Fruit fly (Drosophila melanogaster) whole organism, embryonic: ENCODE data around the gene CG5225.

ENCODE experiments used
- ATbp ChIP-seq: fragments of 200-800 bp; sonication (Bioruptor generic); optimal IDR thresholded peaks from 2 replicates; lab custom pipeline; 2017; ENCODE audit warnings: missing biosample characterization, mild to moderate bottlenecking, missing genetic modification characterization, missing genetic modification reagents
- CG10321 ChIP-seq: fragments of 200-800 bp; sonication (Bioruptor generic); IDR thresholded peaks from 2 replicates; pipeline ENCODE4 v1.3.6; 2022; ENCODE audit warnings: missing biosample characterization, missing genetic modification characterization
- CG10431 ChIP-seq: fragments of 200-800 bp; sonication (Bioruptor generic); optimal IDR thresholded peaks from 3 replicates; lab custom pipeline; 2018; ENCODE audit warnings: missing biosample characterization, mild to moderate bottlenecking, missing genetic modification characterization
- CG10565 ChIP-seq: fragments of 200-800 bp; sonication (Bioruptor generic); optimal IDR thresholded peaks from 3 replicates; lab custom pipeline; 2016; ENCODE audit warnings: missing biosample characterization, mild to moderate bottlenecking, missing genetic modification characterization
- CG11085 ChIP-seq: fragments of 200-800 bp; sonication (Bioruptor generic); IDR thresholded peaks from 2 replicates; pipeline ENCODE4 v1.3.6; 2022; ENCODE audit warnings: missing biosample characterization, missing genetic modification characterization
- CG11093 ChIP-seq: fragments of 200-800 bp; sonication (Bioruptor generic); IDR thresholded peaks from 3 replicates; pipeline ENCODE4 v1.3.6; 2022; ENCODE audit warnings: missing biosample characterization, missing genetic modification characterization
- CG14050 ChIP-seq: fragments of 200-800 bp; sonication (Bioruptor generic); IDR thresholded peaks from 3 replicates; pipeline ENCODE4 v1.3.6; 2022; ENCODE audit warnings: missing biosample characterization, missing genetic modification characterization
- CG14860 ChIP-seq: fragments of 200-800 bp; sonication (Bioruptor generic); IDR thresholded peaks from 3 replicates; pipeline ENCODE4 v1.3.6; 2022; ENCODE audit warnings: missing biosample characterization, missing genetic modification characterization; ENCODE audit not compliant: partially characterized antibody
- CG16779 ChIP-seq: fragments of 200-800 bp; sonication (Bioruptor generic); IDR thresholded peaks from 2 replicates; pipeline ENCODE4 v1.3.6; 2022; ENCODE audit warnings: missing biosample characterization, missing genetic modification characterization
- CG17385 ChIP-seq: fragments of 200-800 bp; sonication (Bioruptor generic); optimal IDR thresholded peaks from 3 replicates; lab custom pipeline; 2018; ENCODE audit warnings: missing biosample characterization, mild to moderate bottlenecking, missing genetic modification characterization
- CG18011 ChIP-seq: fragments of 200-800 bp; sonication (Bioruptor generic); optimal IDR thresholded peaks from 2 replicates; lab custom pipeline; 2017; ENCODE audit warnings: missing biosample characterization, missing genetic modification characterization, mild to moderate bottlenecking, moderate library complexity, missing genotype
- CG18764 ChIP-seq: fragments of 200-800 bp; sonication (Bioruptor generic); optimal IDR thresholded peaks from 3 replicates; lab custom pipeline; 2016; ENCODE audit warnings: missing biosample characterization, missing genetic modification characterization
- CG2199 ChIP-seq: fragments of 200-800 bp; sonication (Bioruptor generic); IDR thresholded peaks from 3 replicates; pipeline ENCODE4 v1.3.6; 2022; ENCODE audit warnings: missing biosample characterization, missing genetic modification characterization
- CG3065 ChIP-seq: fragments of 200-800 bp; sonication (Bioruptor generic); optimal IDR thresholded peaks from 2 replicates; lab custom pipeline; 2016; ENCODE audit warnings: missing biosample characterization, missing genetic modification characterization
- CG31365 ChIP-seq: fragments of 200-800 bp; sonication (Bioruptor generic); optimal IDR thresholded peaks from 2 replicates; lab custom pipeline; 2018; ENCODE audit warnings: missing biosample characterization, mild to moderate bottlenecking, missing genetic modification characterization
- CG3995 ChIP-seq: fragments of 200-800 bp; sonication (Bioruptor generic); optimal IDR thresholded peaks from 3 replicates; lab custom pipeline; 2016; ENCODE audit warnings: missing biosample characterization, missing genetic modification characterization
- CG4730 ChIP-seq: fragments of 200-800 bp; sonication (Bioruptor generic); IDR thresholded peaks from 2 replicates; pipeline ENCODE4 v1.3.6; 2022; ENCODE audit warnings: missing biosample characterization, missing genetic modification characterization
- CG6791 ChIP-seq: fragments of 200-800 bp; sonication (Bioruptor generic); IDR thresholded peaks from 3 replicates; pipeline ENCODE4 v1.3.6; 2022; ENCODE audit warnings: missing biosample characterization, missing genetic modification characterization; ENCODE audit not compliant: partially characterized antibody
- CG7839 ChIP-seq: fragments of 200-800 bp; sonication (Bioruptor generic); optimal IDR thresholded peaks from 3 replicates; lab custom pipeline; 2018; ENCODE audit warnings: missing biosample characterization, mild to moderate bottlenecking, missing genetic modification characterization, moderate library complexity
- CG7963 ChIP-seq: fragments of 200-800 bp; sonication (Bioruptor generic); IDR thresholded peaks from 3 replicates; pipeline ENCODE4 v1.3.6; 2022; ENCODE audit warnings: missing biosample characterization, missing genetic modification characterization; ENCODE audit not compliant: partially characterized antibody
- CG8388 ChIP-seq: fragments of 200-800 bp; sonication (Bioruptor generic); optimal IDR thresholded peaks from 2 replicates; lab custom pipeline; 2019; ENCODE audit warnings: missing biosample characterization, mild to moderate bottlenecking, missing genetic modification characterization, moderate library complexity
- Dek ChIP-seq: fragments of 200-800 bp; sonication (Bioruptor generic); optimal IDR thresholded peaks from 3 replicates; lab custom pipeline; 2019; ENCODE audit warnings: missing biosample characterization, mild to moderate bottlenecking, missing genetic modification characterization, moderate library complexity
- Ets65A ChIP-seq: fragments of 200-800 bp; sonication (Bioruptor generic); peaks from one replicate; lab custom pipeline; 2016; ENCODE audit warnings: missing biosample characterization, missing genetic modification characterization
- Ets97D ChIP-seq: fragments of 200-800 bp; sonication (Bioruptor generic); optimal IDR thresholded peaks from 3 replicates; lab custom pipeline; 2016; ENCODE audit warnings: missing biosample characterization, missing genetic modification characterization
- Fer2 ChIP-seq: fragments of 200-800 bp; sonication (Bioruptor generic); optimal IDR thresholded peaks from 2 replicates; lab custom pipeline; 2018; ENCODE audit warnings: missing biosample characterization, mild to moderate bottlenecking, missing genetic modification characterization, moderate library complexity
- Gsc ChIP-seq: fragments of 200-800 bp; sonication (Bioruptor generic); IDR thresholded peaks from 2 replicates; pipeline ENCODE4 v1.3.6; 2022; ENCODE audit warnings: missing biosample characterization, missing genetic modification characterization
- Kr ChIP-seq: fragments of 200-800 bp; sonication (Bioruptor generic); optimal IDR thresholded peaks from 2 replicates; lab custom pipeline; 2017; ENCODE audit warnings: missing biosample characterization, mild to moderate bottlenecking, missing genetic modification characterization
- Rfx ChIP-seq: fragments of 200-800 bp; sonication (Bioruptor generic); IDR thresholded peaks from 2 replicates; pipeline ENCODE4 v1.3.6; 2022; ENCODE audit warnings: missing biosample characterization, missing genetic modification characterization
- Sox100B ChIP-seq: fragments of 200-800 bp; sonication (Bioruptor generic); optimal IDR thresholded peaks from 3 replicates; lab custom pipeline; 2018; ENCODE audit warnings: missing biosample characterization, mild to moderate bottlenecking, missing genetic modification characterization
- Sry-β ChIP-seq: fragments of 200-800 bp; sonication (Bioruptor generic); optimal IDR thresholded peaks from 2 replicates; lab custom pipeline; 2018; ENCODE audit warnings: missing biosample characterization, mild to moderate bottlenecking, missing genetic modification characterization, moderate library complexity
- Sry-δ ChIP-seq: fragments of 200-800 bp; sonication (Bioruptor generic); optimal IDR thresholded peaks from 2 replicates; lab custom pipeline; 2016; ENCODE audit warnings: missing biosample characterization, missing genetic modification characterization
- abd-A ChIP-seq: fragments of 200-800 bp; sonication (Bioruptor generic); optimal IDR thresholded peaks from 3 replicates; lab custom pipeline; 2019; ENCODE audit warnings: missing biosample characterization, mild to moderate bottlenecking, missing genetic modification characterization, moderate library complexity
- ac ChIP-seq: fragments of 200-800 bp; sonication (Bioruptor generic); optimal IDR thresholded peaks from 3 replicates; lab custom pipeline; 2017; ENCODE audit warnings: missing biosample characterization, mild to moderate bottlenecking, missing genetic modification characterization
- btn ChIP-seq: fragments of 200-800 bp; sonication (Bioruptor generic); optimal IDR thresholded peaks from 2 replicates; lab custom pipeline; 2016; ENCODE audit warnings: missing biosample characterization, missing genetic modification characterization
- cad ChIP-seq: fragments of >200 bp; optimal IDR thresholded peaks from 2 replicates; lab custom pipeline; 2017; ENCODE audit warnings: missing biosample characterization, missing genetic modification characterization
- chinmo ChIP-seq: fragments of 200-800 bp; sonication (Bioruptor generic); IDR thresholded peaks from 4 replicates; pipeline ENCODE4 v1.3.6; 2022; ENCODE audit warnings: missing biosample characterization, missing genetic modification characterization; ENCODE audit not compliant: partially characterized antibody
- dm ChIP-seq: fragments of 200-800 bp; sonication (Bioruptor generic); optimal IDR thresholded peaks from 3 replicates; lab custom pipeline; 2016; ENCODE audit warnings: missing biosample characterization, missing genetic modification characterization
- ewg ChIP-seq: fragments of 200-800 bp; sonication (Bioruptor generic); optimal IDR thresholded peaks from 3 replicates; lab custom pipeline; 2017; ENCODE audit warnings: mild to moderate bottlenecking, missing biosample characterization, missing genetic modification reagents, missing genetic modification characterization
- gfzf ChIP-seq: fragments of 200-800 bp; sonication (Bioruptor generic); optimal IDR thresholded peaks from 2 replicates; lab custom pipeline; 2016; ENCODE audit warnings: missing biosample characterization, mild to moderate bottlenecking, missing genetic modification characterization, moderate library complexity
- gro ChIP-seq: fragments of 200-800 bp; sonication (Bioruptor generic); optimal IDR thresholded peaks from 2 replicates; lab custom pipeline; 2016; ENCODE audit warnings: missing biosample characterization, missing genetic modification characterization
- gsb ChIP-seq: fragments of 200-800 bp; sonication (Bioruptor generic); IDR thresholded peaks from 2 replicates; pipeline ENCODE4 v1.3.6; 2022; ENCODE audit warnings: missing biosample characterization, missing genetic modification characterization
- gt ChIP-seq: fragments of 200-800 bp; sonication (Bioruptor generic); IDR thresholded peaks from 2 replicates; pipeline ENCODE4 v1.3.6; 2022; ENCODE audit warnings: missing biosample characterization, missing genetic modification characterization
- ham ChIP-seq: fragments of 200-800 bp; sonication (Bioruptor generic); IDR thresholded peaks from 2 replicates; pipeline ENCODE4 v1.3.6; 2022; ENCODE audit warnings: missing biosample characterization, missing genetic modification characterization
- luna ChIP-seq: fragments of 200-800 bp; sonication (Bioruptor generic); optimal IDR thresholded peaks from 2 replicates; lab custom pipeline; 2016; ENCODE audit warnings: missing biosample characterization, missing genetic modification characterization
- salm ChIP-seq: fragments of 200-800 bp; sonication (Bioruptor generic); optimal IDR thresholded peaks from 2 replicates; lab custom pipeline; 2018; ENCODE audit warnings: missing biosample characterization, mild to moderate bottlenecking, missing genetic modification characterization
- ssp ChIP-seq: fragments of 200-800 bp; sonication (Bioruptor generic); IDR thresholded peaks from 2 replicates; pipeline ENCODE4 v1.3.6; 2022; ENCODE audit warnings: missing biosample characterization, missing genetic modification characterization
- tap ChIP-seq: fragments of 200-800 bp; optimal IDR thresholded peaks from 3 replicates; lab custom pipeline; 2019; ENCODE audit warnings: missing biosample characterization, mild to moderate bottlenecking, missing genetic modification characterization, moderate library complexity
- tup ChIP-seq: fragments of 200-800 bp; sonication (Bioruptor generic); optimal IDR thresholded peaks from 2 replicates; lab custom pipeline; 2016; ENCODE audit warnings: missing biosample characterization, mild to moderate bottlenecking, missing genetic modification characterization, moderate library complexity
- wek ChIP-seq: fragments of 200-800 bp; sonication (Bioruptor generic); optimal IDR thresholded peaks from 3 replicates; lab custom pipeline; 2018; ENCODE audit warnings: missing biosample characterization, mild to moderate bottlenecking, missing genetic modification characterization, moderate library complexity
- z ChIP-seq: fragments of 200-800 bp; sonication (Bioruptor generic); IDR thresholded peaks from 3 replicates; pipeline ENCODE4 v1.3.6; 2022; ENCODE audit warnings: missing biosample characterization, missing genetic modification characterization
- zfh2 ChIP-seq: fragments of 200-800 bp; sonication (Bioruptor generic); optimal IDR thresholded peaks from 2 replicates; lab custom pipeline; 2016; ENCODE audit warnings: missing biosample characterization, missing genetic modification characterization

Gene CG5225

dm6 chr3R:17059100-17059810 is 30.8 kb downstream of the CG5225 start (continued):
- TF ChIP-seq CG31365 (tag; lab: Kevin White, UChicago) (no peak), CG8388 (GFP tag; lab: Kevin White, UChicago) (peak; percentile 8), CG3995 (no peak), CG6791 (GFP tag; lab: Robert Waterston, UW) (no peak), gfzf (GFP tag; lab: Kevin White, UChicago) (no peak), CG7839 (tag; lab: Kevin White, UChicago) (peak; percentile 10), dm (GFP tag; lab: Kevin White, UChicago) (no peak), btn (no peak), Gsc (GFP tag; lab: Robert Waterston, UW) (no peak), CG2199 (0 out of 3 replicates have a peak, but pooled peaks have one; percentile 15), gro (GFP tag; lab: Kevin White, UChicago) (no peak), Rfx (no peak), CG10565 (GFP tag; lab: Kevin White, UChicago) (no peak), ATbp (GFP tag; lab: Kevin White, UChicago) (peak; percentile 52), CG18011 (GFP tag; lab: Kevin White, UChicago) (no peak), CG11093 (GFP tag; lab: Robert Waterston, UW) (no peak), Kr (GFP tag; lab: Kevin White, UChicago) (no peak), Dek (tag; lab: Kevin White, UChicago) (no peak), luna (GFP tag; lab: Kevin White, UChicago) (no peak), Ets97D (GFP tag; lab: Kevin White, UChicago) (no peak), CG7963 (GFP tag; lab: Robert Waterston, UW) (no peak), CG14050 (GFP tag; lab: Robert Waterston, UW) (no peak), salm (tag; lab: Kevin White, UChicago) (no peak), wek (no peak), ham (GFP tag; lab: Robert Waterston, UW) (no peak), z (GFP tag; lab: Robert Waterston, UW) (no peak), zfh2 (no peak), CG16779 (GFP tag; lab: Robert Waterston, UW) (no peak), chinmo (no peak), tup (GFP tag; lab: Kevin White, UChicago) (no peak), CG10321 (GFP tag; lab: Robert Waterston, UW) (no peak), CG3065 (GFP tag; lab: Kevin White, UChicago) (no peak), cad (GFP tag; lab: Kevin White, UChicago) (no peak), CG11085 (GFP tag; lab: Robert Waterston, UW) (no peak), ac (GFP tag; lab: Kevin White, UChicago) (no peak), gsb (GFP tag; lab: Robert Waterston, UW) (peak; percentile 7; the same call in 1 of the 2 replicates), CG17385 (no peak), Ets65A (GFP tag; lab: Kevin White, UChicago) (peak; percentile 49), Fer2 (no peak), abd-A (no peak), tap (tag; lab: Kevin White, UChicago) (no peak), ewg (GFP tag; lab: Kevin White, UChicago) (peak; percentile 46), Sry-δ (GFP tag; lab: Kevin White, UChicago) (no peak), Sox100B (GFP tag; lab: Kevin White, UChicago) (no peak), gt (GFP tag; lab: Robert Waterston, UW) (no peak), CG18764 (GFP tag; lab: Kevin White, UChicago) (no peak), CG14860 (GFP tag; lab: Robert Waterston, UW) (no peak), Sry-β (no peak), ssp (GFP tag; lab: Robert Waterston, UW) (no peak), CG10431 (GFP tag; lab: Kevin White, UChicago) (no peak), CG4730 (GFP tag; lab: Robert Waterston, UW) (no peak)
